Worm (Caenorhabditis elegans) whole organism, L4 larva: ENCODE measurements around the gene Y27F2A.10.
"Not testable (repeated sequence)": the region's sequence is repeated elsewhere in the genome, so short reads cannot be mapped to it uniquely, and the experiment has no call there.

Experiments used
- F26F4.8 ChIP-seq: fragments of 200-800 bp; sonication (Bioruptor generic); conservative IDR thresholded peaks from 2 replicates; pipeline ENCODE4 v1.3.6; 2022; ENCODE audit warnings: missing genetic modification characterization, missing compliant biosample characterization
- R02D3.7 ChIP-seq: fragments of 150-350 bp; sonication (generic microtip); optimal IDR thresholded peaks from 3 replicates; lab custom pipeline; 2014; ENCODE audit warnings: missing biosample characterization, missing genetic modification characterization
- Y48G9A.11 ChIP-seq: fragments of 200-800 bp; sonication (Bioruptor generic); IDR thresholded peaks from 2 replicates; pipeline ENCODE4 v1.3.6; 2022; ENCODE audit warnings: missing genetic modification reagents, missing genetic modification characterization, missing compliant biosample characterization
- Y75B8A.6 ChIP-seq: fragments of 200-800 bp; sonication (Bioruptor generic); IDR thresholded peaks from 2 replicates; pipeline ENCODE4 v1.3.6; 2022; ENCODE audit warnings: missing genetic modification reagents, missing genetic modification characterization, missing compliant biosample characterization
- aha-1 ChIP-seq: fragments of 150-350 bp; peaks from one replicate; lab custom pipeline; 2014; ENCODE audit warnings: missing biosample characterization, missing genetic modification characterization
- ceh-44 ChIP-seq: fragments of 200-800 bp; sonication (Bioruptor generic); IDR thresholded peaks from 2 replicates; pipeline ENCODE4 v1.3.6; 2022; ENCODE audit warnings: missing genetic modification reagents, missing genetic modification characterization, missing compliant biosample characterization
- ceh-82 ChIP-seq: sonication (generic microtip); optimal IDR thresholded peaks from 2 replicates; lab custom pipeline; 2017; ENCODE audit warnings: missing biosample characterization, missing genetic modification characterization
- ctbp-1 ChIP-seq: fragments of 200-800 bp; sonication (Bioruptor generic); IDR thresholded peaks from 2 replicates; pipeline ENCODE4 v1.3.6; 2022; ENCODE audit warnings: missing genetic modification reagents, missing genetic modification characterization, missing compliant biosample characterization
- dmd-8 ChIP-seq: fragments of 200-800 bp; sonication (Bioruptor generic); IDR thresholded peaks from 2 replicates; pipeline ENCODE4 v1.3.6; 2022; ENCODE audit warnings: missing genetic modification characterization, missing compliant biosample characterization
- egl-43 ChIP-seq: fragments of 200-800 bp; sonication (Bioruptor generic); IDR thresholded peaks from 2 replicates; pipeline ENCODE4 v1.3.6; 2022; ENCODE audit warnings: missing genetic modification reagents, missing genetic modification characterization, missing compliant biosample characterization
- gei-8 ChIP-seq: fragments of 200-800 bp; sonication (Bioruptor generic); optimal IDR thresholded peaks from 2 replicates; lab custom pipeline; 2018; ENCODE audit warnings: mild to moderate bottlenecking, missing genetic modification characterization, missing compliant biosample characterization
- lin-15B ChIP-seq: fragments of 150-350 bp; sonication (generic microtip); optimal IDR thresholded peaks from 3 replicates; lab custom pipeline; 2014; ENCODE audit warnings: missing biosample characterization, missing genetic modification characterization
- lin-39 ChIP-seq: fragments of 150-350 bp; optimal IDR thresholded peaks from 2 replicates; lab custom pipeline; 2014; ENCODE audit warnings: missing biosample characterization, missing genetic modification reagents, missing genetic modification characterization
- mes-2 ChIP-seq: sonication (generic microtip); optimal IDR thresholded peaks from 2 replicates; lab custom pipeline; 2016; ENCODE audit warnings: missing genotype, mild to moderate bottlenecking, missing genetic modification characterization, missing compliant biosample characterization; ENCODE audit not compliant: poor library complexity, severe bottlenecking
- mxl-3 ChIP-seq: fragments of 200-800 bp; sonication (Bioruptor generic); optimal IDR thresholded peaks from 2 replicates; lab custom pipeline; 2018; ENCODE audit warnings: mild to moderate bottlenecking, missing genetic modification characterization, missing compliant biosample characterization
- nhr-237 ChIP-seq: sonication (generic microtip); optimal IDR thresholded peaks from 2 replicates; lab custom pipeline; 2017; ENCODE audit warnings: missing biosample characterization, missing genetic modification characterization
- nhr-25 ChIP-seq: sonication (generic microtip); optimal IDR thresholded peaks from 2 replicates; lab custom pipeline; 2017; ENCODE audit warnings: missing genetic modification characterization, mild to moderate bottlenecking, missing compliant biosample characterization, antibody characterized with exemption, moderate library complexity, borderline replicate concordance; ENCODE audit not compliant: insufficient read depth
- nhr-42 ChIP-seq: fragments of 200-800 bp; sonication (Bioruptor generic); IDR thresholded peaks from 2 replicates; pipeline ENCODE4 v1.3.6; 2022; ENCODE audit warnings: missing genetic modification characterization, missing compliant biosample characterization
- nhr-48 ChIP-seq: sonication (generic microtip); optimal IDR thresholded peaks from 2 replicates; lab custom pipeline; 2016; ENCODE audit warnings: mild to moderate bottlenecking, missing genetic modification characterization, missing compliant biosample characterization
- set-16 ChIP-seq: fragments of 200-800 bp; sonication (Bioruptor generic); IDR thresholded peaks from 2 replicates; pipeline ENCODE4 v1.3.6; 2022; ENCODE audit warnings: missing genetic modification reagents, missing genetic modification characterization, missing compliant biosample characterization
- skn-1 ChIP-seq: fragments of 150-350 bp; optimal IDR thresholded peaks from 2 replicates; lab custom pipeline; 2014; ENCODE audit warnings: missing biosample characterization, missing genetic modification characterization
- snpc-4 ChIP-seq: fragments of 150-350 bp; optimal IDR thresholded peaks from 2 replicates; lab custom pipeline; 2014; ENCODE audit warnings: missing biosample characterization, missing genetic modification characterization
- tag-97 ChIP-seq: fragments of 200-800 bp; sonication (Bioruptor generic); IDR thresholded peaks from 2 replicates; pipeline ENCODE4 v1.3.6; 2022; ENCODE audit warnings: missing genetic modification characterization, missing compliant biosample characterization
- unc-39 ChIP-seq: sonication (generic microtip); optimal IDR thresholded peaks from 2 replicates; lab custom pipeline; 2017; ENCODE audit warnings: missing biosample characterization, missing genetic modification characterization
- unc-62 ChIP-seq, 3 experiments: fragments of 150-350 bp in 1 of 3; sonication (generic microtip); optimal IDR thresholded peaks in 2 of 3; peaks in 1 of 3; 1 replicate in 1 of 3; 2 replicates in 2 of 3; lab custom pipeline; 2014 to 2017; ENCODE audit warnings: missing biosample characterization in 3 of 3, missing genetic modification characterization in 3 of 3, missing genetic modification reagents in 3 of 3, missing genotype in 1 of 3
- zip-11 ChIP-seq: fragments of 200-800 bp; sonication (Bioruptor generic); IDR thresholded peaks from 2 replicates; pipeline ENCODE4 v1.3.6; 2022; ENCODE audit warnings: missing genetic modification characterization, missing compliant biosample characterization
- zip-2 ChIP-seq: fragments of 150-350 bp; optimal IDR thresholded peaks from 2 replicates; lab custom pipeline; 2014; ENCODE audit warnings: missing biosample characterization, missing genetic modification characterization
- ztf-11 ChIP-seq: fragments of 150-350 bp; optimal IDR thresholded peaks from 2 replicates; lab custom pipeline; 2014; ENCODE audit warnings: missing biosample characterization, missing genetic modification characterization
- ztf-7 ChIP-seq: fragments of 150-350 bp; optimal IDR thresholded peaks from 2 replicates; lab custom pipeline; 2014; ENCODE audit warnings: missing biosample characterization, missing genetic modification characterization

Gene Y27F2A.10

ce11 chrII:3201242-3201641, 29.2 kb upstream of the Y27F2A.10 start, which contains the start of gene sri-48:
Gene sri-48, minus strand, starts transcription at chrII:3201342.
- not testable (repeated sequence) for TF ChIP-seq tag-97 (GFP tag; lab: Robert Waterston, UW); ztf-11 (tag; lab: Kevin White, UChicago); lin-39 (tag; lab: Kevin White, UChicago)

- TF ChIP-seq skn-1 (no peak), unc-62 (GFP tag; optimal IDR thresholded peaks at IDR 0.05 in 1 of 2; lab: Kevin White, UChicago) (peak in 1 of 2 experiments; percentile 84), unc-62 (tag; optimal IDR thresholded peaks at IDR 0.05; lab: Kevin White, UChicago) (no peak), lin-15B (no peak), zip-11 (GFP tag; lab: Robert Waterston, UW) (no peak), unc-39 (tag; lab: Kevin White, UChicago) (no peak)
These were observed 26.9 kb upstream of the Y27F2A.10 start, which contains the start of gene sri-51 for ce11 chrII:3198998-3199397. Gene sri-51, minus strand, starts transcription at chrII:3199098.

DNA sequence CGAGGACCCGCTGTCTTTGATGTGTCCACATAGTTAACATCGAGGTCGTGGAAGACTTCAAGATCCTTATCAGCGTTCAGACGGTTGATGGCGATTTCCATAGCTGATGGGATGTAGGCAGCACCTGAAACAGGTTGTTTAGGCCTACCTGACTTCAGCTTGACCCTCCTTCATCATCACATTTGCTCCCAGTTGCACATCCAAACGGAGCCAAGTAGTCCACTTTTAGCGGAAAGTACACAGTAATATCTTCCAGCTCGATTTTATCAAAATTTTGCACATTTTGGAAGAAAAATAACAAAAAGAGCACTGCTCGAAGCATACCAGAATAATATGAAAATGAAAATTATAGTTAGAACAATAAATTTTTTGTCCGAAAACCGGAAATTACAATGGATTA, 24.9 kb upstream of the Y27F2A.10 start, which contains the start of gene gcy-15:
TSS of gene gcy-15 (minus strand) at position 101 of the 400 bp plus-strand sequence.
- no peak for TF ChIP-seq nhr-25 (tag; lab: Kevin White, UChicago)
- TF ChIP-seq snpc-4 = no peak
- no peak for TF ChIP-seq Y75B8A.6 (GFP tag; lab: Robert Waterston, UW)
- TF ChIP-seq skn-1 = no peak
- TF ChIP-seq zip-2 = no peak
- no peak for TF ChIP-seq gei-8 (GFP tag; lab: Kevin White, UChicago)
- TF ChIP-seq nhr-42 (GFP tag; lab: Robert Waterston, UW) = no peak
- no peak for TF ChIP-seq ceh-44 (GFP tag; lab: Robert Waterston, UW)

- TF ChIP-seq set-16 (peak; percentile 79), F26F4.8 (GFP tag; lab: Robert Waterston, UW) (no peak), ceh-82 (no peak)
These were observed 23.7 kb upstream of the Y27F2A.10 start for ce11 chrII:3195739-3196138.

- TF ChIP-seq mes-2 (tag; lab: Kevin White, UChicago); gei-8 (GFP tag; lab: Kevin White, UChicago); ctbp-1 (GFP tag; lab: Robert Waterston, UW): not testable (repeated sequence)
These were observed 19.5 kb upstream of the Y27F2A.10 start, which contains the start of gene Y27F2A.9 for ce11 chrII:3191544-3191943. Gene Y27F2A.9, minus strand, starts transcription at chrII:3191644.

ce11 chrII:3189038-3189437, 17.0 kb upstream of the Y27F2A.10 start, which contains the start of gene Y27F2A.11:
Gene Y27F2A.11, plus strand, starts transcription at chrII:3189338.
- not testable (repeated sequence) for TF ChIP-seq ztf-7 (tag; lab: Kevin White, UChicago); mxl-3; zip-2

- TF ChIP-seq dmd-8 (GFP tag; lab: Robert Waterston, UW) (no peak), nhr-48 (tag; lab: Kevin White, UChicago) (no peak), Y48G9A.11 (GFP tag; lab: Robert Waterston, UW) (peak; percentile 41; the same call in 1 of the 2 replicates), aha-1 (tag; lab: Kevin White, UChicago) (peak; percentile 21), egl-43 (0 out of 2 replicates have a peak, but pooled peaks have one; percentile 44), set-16 (peak; percentile 55)
These were observed 13.8 kb upstream of the Y27F2A.10 start for ce11 chrII:3185848-3186247.

ce11 chrII:3184858-3185257, 12.8 kb upstream of the Y27F2A.10 start, which contains the start of gene sri-78:
Gene sri-78, plus strand, starts transcription at chrII:3185158.
- not testable (repeated sequence) for TF ChIP-seq R02D3.7; nhr-237 (tag; lab: Kevin White, UChicago); ctbp-1 (GFP tag; lab: Robert Waterston, UW)
